Fruit fly (Drosophila melanogaster): ENCODE measurements around the gene CG14340.

DNA sequence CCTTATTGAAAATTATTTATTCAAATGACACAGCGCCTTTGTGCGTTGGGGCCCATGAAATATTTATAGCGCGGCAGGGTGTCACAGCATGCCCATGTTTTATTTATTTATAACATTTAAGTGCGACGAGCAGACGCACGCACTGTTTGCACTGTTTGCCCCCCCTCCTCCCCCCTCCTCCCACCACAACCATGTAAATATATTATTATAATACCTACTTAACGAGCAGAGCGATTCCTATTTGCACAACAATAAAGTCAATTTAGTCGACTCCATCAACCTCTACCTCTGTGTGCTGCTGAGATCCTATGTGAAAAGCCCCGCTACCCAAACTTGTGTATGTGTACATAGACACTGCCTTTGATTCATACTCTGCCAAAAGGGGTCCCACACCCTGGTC, 18.0 kb upstream of the CG14340 start:
- no peak for TF ChIP-seq psq (optimal IDR thresholded peaks at IDR 0.05)
- no peak for TF ChIP-seq Sin3A (optimal IDR thresholded peaks at IDR 0.05)

All from Kc167 (cell line).